Worm (Caenorhabditis elegans) whole organism, young adult: Measurements from ENCODE around the gene C16C8.5.

Experiments used
- B0019.2 ChIP-seq: fragments of 200-800 bp; sonication (Bioruptor generic); conservative IDR thresholded peaks from 2 replicates; pipeline ENCODE4 v1.3.6; 2022; ENCODE audit warnings: missing genetic modification reagents, missing genetic modification characterization, missing compliant biosample characterization
- B0035.1 ChIP-seq: sonication (generic microtip); optimal IDR thresholded peaks from 2 replicates; lab custom pipeline; 2016; ENCODE audit warnings: missing genetic modification characterization, mild to moderate bottlenecking, missing compliant biosample characterization, missing genotype, missing genetic modification reagents
- F22D6.2 ChIP-seq: sonication (generic microtip); optimal IDR thresholded peaks from 2 replicates; lab custom pipeline; 2016; ENCODE audit warnings: mild to moderate bottlenecking, missing genetic modification characterization, missing compliant biosample characterization
- F33H1.4 ChIP-seq: fragments of 200-800 bp; sonication (Bioruptor generic); IDR thresholded peaks from 2 replicates; pipeline ENCODE4 v1.3.6; 2022; ENCODE audit warnings: missing genetic modification reagents, missing genetic modification characterization, missing compliant biosample characterization
- F57C9.4 ChIP-seq: sonication (generic microtip); optimal IDR thresholded peaks from 2 replicates; lab custom pipeline; 2017; ENCODE audit warnings: mild to moderate bottlenecking, missing genetic modification characterization, missing compliant biosample characterization
- T07F8.4 ChIP-seq: sonication (generic microtip); optimal IDR thresholded peaks from 2 replicates; lab custom pipeline; 2016; ENCODE audit warnings: mild to moderate bottlenecking, missing genetic modification characterization, moderate library complexity, missing compliant biosample characterization
- Y53F4B.3 ChIP-seq: fragments of 200-800 bp; sonication (Bioruptor generic); IDR thresholded peaks from 2 replicates; pipeline ENCODE4 v1.3.6; 2022; ENCODE audit warnings: missing genetic modification reagents, missing genetic modification characterization, missing compliant biosample characterization
- attf-3 ChIP-seq: fragments of 200-800 bp; sonication (Bioruptor generic); conservative IDR thresholded peaks from 2 replicates; pipeline ENCODE4 v1.3.6; 2022; ENCODE audit warnings: missing genetic modification reagents, missing genetic modification characterization, missing compliant biosample characterization
- bed-1 ChIP-seq: fragments of 200-800 bp; sonication (Bioruptor generic); IDR thresholded peaks from 2 replicates; pipeline ENCODE4 v1.3.6; 2022; ENCODE audit warnings: missing genetic modification reagents, missing genetic modification characterization, missing compliant biosample characterization
- ccch-3 ChIP-seq: fragments of 200-800 bp; sonication (Bioruptor generic); optimal IDR thresholded peaks from 2 replicates; lab custom pipeline; 2018; ENCODE audit warnings: mild to moderate bottlenecking, missing genetic modification characterization, missing compliant biosample characterization
- ceh-27 ChIP-seq: fragments of 200-800 bp; sonication (Bioruptor generic); optimal IDR thresholded peaks from 2 replicates; lab custom pipeline; 2018; ENCODE audit warnings: mild to moderate bottlenecking, missing genetic modification characterization, moderate library complexity, missing compliant biosample characterization
- dpff-1 ChIP-seq: sonication (generic microtip); optimal IDR thresholded peaks from 2 replicates; lab custom pipeline; 2017; ENCODE audit warnings: mild to moderate bottlenecking, missing genetic modification characterization, missing compliant biosample characterization
- efl-1 ChIP-seq: fragments of 150-350 bp; optimal IDR thresholded peaks from 2 replicates; lab custom pipeline; 2014; ENCODE audit warnings: missing biosample characterization, missing genetic modification reagents, missing genetic modification characterization
- egrh-3 ChIP-seq: fragments of 200-800 bp; sonication (Bioruptor generic); IDR thresholded peaks from 2 replicates; pipeline ENCODE4 v1.3.6; 2022; ENCODE audit warnings: missing genetic modification reagents, missing genetic modification characterization, missing compliant biosample characterization
- ekl-4 ChIP-seq: fragments of 200-800 bp; sonication (Bioruptor generic); IDR thresholded peaks from 2 replicates; pipeline ENCODE4 v1.3.6; 2022; ENCODE audit warnings: missing genetic modification reagents, missing genetic modification characterization, missing compliant biosample characterization
- ets-4 ChIP-seq: fragments of 200-800 bp; sonication (Bioruptor generic); optimal IDR thresholded peaks from 2 replicates; lab custom pipeline; 2018; ENCODE audit warnings: mild to moderate bottlenecking, missing genetic modification characterization, missing compliant biosample characterization
- hlh-12 ChIP-seq: sonication (generic microtip); optimal IDR thresholded peaks from 2 replicates; lab custom pipeline; 2016; ENCODE audit warnings: missing genetic modification characterization, missing compliant biosample characterization
- hmg-20 ChIP-seq: fragments of 200-800 bp; sonication (Bioruptor generic); IDR thresholded peaks from 2 replicates; pipeline ENCODE4 v1.3.6; 2022; ENCODE audit warnings: missing genetic modification reagents, missing genetic modification characterization, missing compliant biosample characterization
- hsf-1 ChIP-seq: fragments of 200-800 bp; sonication (Bioruptor generic); IDR thresholded peaks from 2 replicates; pipeline ENCODE4 v1.3.6; 2022; ENCODE audit warnings: missing genetic modification reagents, missing genetic modification characterization, missing compliant biosample characterization
- let-607 ChIP-seq, 2 experiments: fragments of 200-800 bp in 1 of 2; sonication (Bioruptor generic) in 1 of 2; sonication (generic microtip) in 1 of 2; optimal IDR thresholded peaks; 2 replicates each; lab custom pipeline; 2016 to 2018; ENCODE audit warnings: mild to moderate bottlenecking in 2 of 2, missing compliant biosample characterization in 2 of 2, missing genetic modification characterization in 2 of 2, moderate library complexity in 2 of 2, missing genotype in 1 of 2
- lin-54 ChIP-seq: fragments of 200-800 bp; sonication (Bioruptor generic); optimal IDR thresholded peaks from 2 replicates; lab custom pipeline; 2018; ENCODE audit warnings: mild to moderate bottlenecking, missing genetic modification characterization, missing compliant biosample characterization
- lsl-1 ChIP-seq: fragments of 200-800 bp; sonication (Bioruptor generic); optimal IDR thresholded peaks from 2 replicates; lab custom pipeline; 2018; ENCODE audit warnings: mild to moderate bottlenecking, missing genetic modification characterization, moderate library complexity, missing compliant biosample characterization
- madf-3 ChIP-seq: fragments of 200-800 bp; sonication (Bioruptor generic); IDR thresholded peaks from 2 replicates; pipeline ENCODE4 v1.3.6; 2022; ENCODE audit warnings: missing genetic modification reagents, missing genetic modification characterization, missing compliant biosample characterization
- madf-6 ChIP-seq: fragments of 200-800 bp; sonication (Bioruptor generic); IDR thresholded peaks from 2 replicates; pipeline ENCODE4 v1.3.6; 2022; ENCODE audit warnings: missing genetic modification reagents, missing genetic modification characterization, missing compliant biosample characterization
- mel-28 ChIP-seq: sonication (generic microtip); optimal IDR thresholded peaks from 2 replicates; lab custom pipeline; 2016; ENCODE audit warnings: borderline replicate concordance, mild to moderate bottlenecking, missing genetic modification characterization, missing compliant biosample characterization
- mes-4 ChIP-seq: sonication (generic microtip); optimal IDR thresholded peaks from 2 replicates; lab custom pipeline; 2016; ENCODE audit warnings: missing genotype, missing genetic modification characterization, missing compliant biosample characterization
- nfya-1 ChIP-seq: sonication (generic microtip); optimal IDR thresholded peaks from 2 replicates; lab custom pipeline; 2017; ENCODE audit warnings: antibody characterized with exemption, missing compliant biosample characterization, missing genetic modification characterization, borderline replicate concordance; ENCODE audit not compliant: insufficient read depth
- nfya-2 ChIP-seq: fragments of 200-800 bp; sonication (Bioruptor generic); IDR thresholded peaks from 2 replicates; pipeline ENCODE4 v1.3.6; 2022; ENCODE audit warnings: missing genetic modification reagents, missing genetic modification characterization, missing compliant biosample characterization
- pha-4 ChIP-seq: fragments of 150-350 bp; sonication (generic microtip); optimal IDR thresholded peaks from 2 replicates; lab custom pipeline; 2014; ENCODE audit warnings: missing biosample characterization, missing genetic modification reagents, missing genetic modification characterization
- snpc-1.1 ChIP-seq: sonication (generic microtip); optimal IDR thresholded peaks from 2 replicates; lab custom pipeline; 2017; ENCODE audit warnings: missing genetic modification characterization, mild to moderate bottlenecking, missing compliant biosample characterization, antibody characterized with exemption, moderate library complexity, missing genotype, missing genetic modification reagents; ENCODE audit not compliant: insufficient read depth
- snpc-1.3 ChIP-seq: sonication (generic microtip); optimal IDR thresholded peaks from 2 replicates; lab custom pipeline; 2017; ENCODE audit warnings: missing genetic modification characterization, mild to moderate bottlenecking, missing compliant biosample characterization, antibody characterized with exemption, moderate library complexity, missing genotype, missing genetic modification reagents; ENCODE audit not compliant: insufficient read depth
- snpc-3.4 ChIP-seq: sonication (generic microtip); optimal IDR thresholded peaks from 2 replicates; lab custom pipeline; 2017; ENCODE audit warnings: missing genetic modification characterization, mild to moderate bottlenecking, missing compliant biosample characterization, antibody characterized with exemption, moderate library complexity, missing genotype, missing genetic modification reagents
- somi-1 ChIP-seq: fragments of 200-800 bp; sonication (Bioruptor generic); optimal IDR thresholded peaks from 2 replicates; lab custom pipeline; 2018; ENCODE audit warnings: mild to moderate bottlenecking, missing genetic modification characterization, missing compliant biosample characterization
- sptf-2 ChIP-seq: fragments of 200-800 bp; sonication (Bioruptor generic); optimal IDR thresholded peaks from 2 replicates; lab custom pipeline; 2018; ENCODE audit warnings: mild to moderate bottlenecking, missing genetic modification characterization, missing compliant biosample characterization
- tbp1 ChIP-seq: fragments of 200-800 bp; sonication (Bioruptor generic); optimal IDR thresholded peaks from 2 replicates; lab custom pipeline; 2018; ENCODE audit warnings: mild to moderate bottlenecking, missing genetic modification characterization, missing compliant biosample characterization
- xnd-1 ChIP-seq: sonication (generic microtip); optimal IDR thresholded peaks from 2 replicates; lab custom pipeline; 2016; ENCODE audit warnings: missing genotype, missing genetic modification reagents, missing genetic modification characterization, missing compliant biosample characterization
- zfh-2 ChIP-seq: fragments of 200-800 bp; sonication (Bioruptor generic); conservative IDR thresholded peaks from 2 replicates; pipeline ENCODE4 v1.3.6; 2022; ENCODE audit warnings: missing genetic modification reagents, missing genetic modification characterization, missing compliant biosample characterization
- ztf-22 ChIP-seq: fragments of 200-800 bp; sonication (Bioruptor generic); optimal IDR thresholded peaks from 2 replicates; lab custom pipeline; 2018; ENCODE audit warnings: mild to moderate bottlenecking, missing genetic modification characterization, moderate library complexity, missing compliant biosample characterization
- ztf-25 ChIP-seq: fragments of 200-800 bp; sonication (Bioruptor generic); IDR thresholded peaks from 2 replicates; pipeline ENCODE4 v1.3.6; 2022; ENCODE audit warnings: missing genetic modification reagents, missing genetic modification characterization, missing compliant biosample characterization

Gene C16C8.5

ce11 chrII:3472817-3473216 is 27.6 kb upstream of the C16C8.5 start, which contains the start of gene Y49F6B.6:
Gene Y49F6B.6 (plus strand): TSS chrII:3473117.
- no peak for TF ChIP-seq xnd-1 (tag; lab: Kevin White, UChicago)
- TF ChIP-seq hmg-20 (GFP tag; lab: Robert Waterston, UW), result no peak
- no peak for TF ChIP-seq madf-3 (GFP tag; lab: Robert Waterston, UW)
- no peak for TF ChIP-seq efl-1
- no peak for TF ChIP-seq tbp1 (GFP tag; lab: Kevin White, UChicago)
- TF ChIP-seq Y53F4B.3 (GFP tag; lab: Robert Waterston, UW), result no peak
- no peak for TF ChIP-seq F22D6.2 (tag; lab: Kevin White, UChicago)
- no peak for TF ChIP-seq lsl-1 (GFP tag; lab: Kevin White, UChicago)
- TF ChIP-seq nfya-2 (GFP tag; lab: Robert Waterston, UW), result no peak
- TF ChIP-seq snpc-3.4, result no peak
- TF ChIP-seq dpff-1 (tag; lab: Kevin White, UChicago), result no peak
- TF ChIP-seq ets-4 (GFP tag; lab: Kevin White, UChicago), result no peak
- no peak for TF ChIP-seq egrh-3 (GFP tag; lab: Robert Waterston, UW)
- TF ChIP-seq somi-1 (GFP tag; lab: Kevin White, UChicago), result no peak
- TF ChIP-seq ztf-22, result no peak
- TF ChIP-seq mel-28 (tag; lab: Kevin White, UChicago), result no peak
- no peak for TF ChIP-seq attf-3 (GFP tag; lab: Robert Waterston, UW)

DNA sequence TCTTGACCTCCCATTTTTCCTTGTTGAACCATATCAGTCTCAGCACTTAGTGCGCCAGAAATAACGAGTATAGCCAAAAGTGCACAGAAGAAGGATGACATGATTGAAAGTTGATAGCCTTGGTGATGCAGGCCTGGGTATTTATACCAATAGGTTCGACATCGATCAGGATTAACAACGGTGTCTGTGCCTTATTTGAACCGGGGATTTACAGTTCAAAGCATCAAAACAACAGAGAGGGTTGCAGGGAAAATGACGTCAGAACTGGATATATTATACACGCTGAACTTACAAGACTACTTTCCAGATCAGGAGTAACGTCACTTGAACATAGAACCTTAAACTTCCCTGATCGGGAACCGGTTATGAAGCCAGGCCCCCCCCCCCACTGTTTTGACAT is 27.1 kb upstream of the C16C8.5 start, which contains the start of gene Y49F6B.12:
TSS of gene Y49F6B.12 (minus strand) at position 101 of the 400 bp plus-strand sequence.
- TF ChIP-seq hlh-12 (tag; lab: Kevin White, UChicago) (no peak), snpc-1.1 (tag; lab: Kevin White, UChicago) (no peak), ccch-3 (GFP tag; lab: Kevin White, UChicago) (no peak), bed-1 (GFP tag; lab: Robert Waterston, UW) (no peak), ceh-27 (GFP tag; lab: Kevin White, UChicago) (no peak), Y53F4B.3 (GFP tag; lab: Robert Waterston, UW) (no peak), dpff-1 (tag; lab: Kevin White, UChicago) (no peak), F57C9.4 (no peak), hsf-1 (GFP tag; lab: Robert Waterston, UW) (no peak), snpc-1.3 (tag; lab: Kevin White, UChicago) (no peak), zfh-2 (GFP tag; lab: Robert Waterston, UW) (no peak), attf-3 (GFP tag; lab: Robert Waterston, UW) (no peak), lin-54 (GFP tag; lab: Kevin White, UChicago) (no peak), F33H1.4 (GFP tag; lab: Robert Waterston, UW) (no peak), B0019.2 (GFP tag; lab: Robert Waterston, UW) (no peak), nfya-1 (tag; lab: Kevin White, UChicago) (no peak)

DNA sequence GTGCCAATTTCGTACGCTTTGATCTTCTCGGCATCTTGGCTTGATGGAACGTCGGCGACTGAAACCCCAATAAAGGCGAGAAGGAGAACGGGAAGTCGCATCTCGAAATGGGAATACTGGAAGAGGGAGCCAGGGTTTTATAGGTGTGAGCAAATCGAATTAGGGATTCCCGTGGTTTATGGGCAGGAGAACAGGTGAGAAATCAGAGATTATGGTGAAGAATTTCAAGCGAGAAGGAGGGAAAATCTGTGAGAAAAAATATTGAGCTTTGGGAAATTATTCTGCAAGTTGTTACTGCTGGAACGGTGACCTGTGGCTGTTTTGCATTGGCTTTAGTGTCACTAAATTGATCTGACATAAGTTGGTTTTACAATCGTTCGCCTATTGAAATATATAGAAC is 26.4 kb upstream of the C16C8.5 start, which contains the start of gene Y49F6B.13:
TSS of gene Y49F6B.13 (minus strand) at position 101 of the 400 bp plus-strand sequence.
- no peak for TF ChIP-seq pha-4 (tag; lab: Kevin White, UChicago)
- TF ChIP-seq T07F8.4 (tag; lab: Kevin White, UChicago), result no peak
- TF ChIP-seq ekl-4, result no peak
- no peak for TF ChIP-seq ztf-25 (GFP tag; lab: Robert Waterston, UW)
- TF ChIP-seq mes-4 (tag; lab: Kevin White, UChicago), result no peak
- no peak for TF ChIP-seq B0035.1 (tag; lab: Kevin White, UChicago)
- no peak for TF ChIP-seq let-607 (tag; optimal IDR thresholded peaks at IDR 0.05; lab: Kevin White, UChicago)
- TF ChIP-seq zfh-2 (GFP tag; lab: Robert Waterston, UW), result no peak
- TF ChIP-seq sptf-2 (GFP tag; lab: Kevin White, UChicago), result no peak
- no peak for TF ChIP-seq madf-6 (GFP tag; lab: Robert Waterston, UW)
- TF ChIP-seq bed-1 (GFP tag; lab: Robert Waterston, UW), result no peak
- TF ChIP-seq, all 124 proteins: peak for 0
